Fruit fly (Drosophila melanogaster) whole organism, adult: Measurements from ENCODE around the gene CG5418.

Source experiments
- CG11617 ChIP-seq: fragments of 200-800 bp; sonication (Bioruptor generic); optimal IDR thresholded peaks from 2 replicates; lab custom pipeline; 2017; ENCODE audit warnings: mild to moderate bottlenecking, missing biosample characterization, missing genetic modification reagents, missing genetic modification characterization
- CG12768 ChIP-seq: fragments of 200-800 bp; sonication (Bioruptor generic); optimal IDR thresholded peaks from 2 replicates; lab custom pipeline; 2017; ENCODE audit warnings: missing biosample characterization, missing genetic modification characterization, mild to moderate bottlenecking, moderate library complexity, missing genetic modification reagents
- CG14711 ChIP-seq: fragments of 200-800 bp; sonication (Bioruptor generic); optimal IDR thresholded peaks from 2 replicates; lab custom pipeline; 2018; ENCODE audit warnings: missing biosample characterization, mild to moderate bottlenecking, missing genetic modification characterization, moderate library complexity
- CG1620 ChIP-seq: fragments of 200-800 bp; sonication (Bioruptor generic); optimal IDR thresholded peaks from 2 replicates; lab custom pipeline; 2016; ENCODE audit warnings: missing biosample characterization, missing genetic modification characterization
- CG33017 ChIP-seq: fragments of 200-800 bp; sonication (Bioruptor generic); optimal IDR thresholded peaks from 2 replicates; lab custom pipeline; 2018; ENCODE audit warnings: missing biosample characterization, mild to moderate bottlenecking, missing genetic modification characterization, moderate library complexity
- CG5204 ChIP-seq: fragments of 200-800 bp; sonication (Bioruptor generic); optimal IDR thresholded peaks from 2 replicates; lab custom pipeline; 2016; ENCODE audit warnings: missing biosample characterization, missing genetic modification characterization
- CG7045 ChIP-seq: fragments of 200-800 bp; sonication (Bioruptor generic); optimal IDR thresholded peaks from 2 replicates; lab custom pipeline; 2017; ENCODE audit warnings: missing biosample characterization, mild to moderate bottlenecking, missing genetic modification characterization
- CG7101 ChIP-seq: fragments of 200-800 bp; sonication (Bioruptor generic); optimal IDR thresholded peaks from 2 replicates; lab custom pipeline; 2018; ENCODE audit warnings: missing biosample characterization, mild to moderate bottlenecking, missing genetic modification characterization, moderate library complexity
- Clk ChIP-seq: fragments of 200-800 bp; sonication (Bioruptor generic); optimal IDR thresholded peaks from 2 replicates; lab custom pipeline; 2017; ENCODE audit warnings: missing biosample characterization, missing genetic modification characterization
- Crg-1 ChIP-seq: fragments of 200-800 bp; sonication (Bioruptor generic); optimal IDR thresholded peaks from 2 replicates; lab custom pipeline; 2016; ENCODE audit warnings: missing biosample characterization, missing genetic modification characterization
- Hr96 ChIP-seq: fragments of 200-800 bp; sonication (Bioruptor generic); optimal IDR thresholded peaks from 2 replicates; lab custom pipeline; 2016; ENCODE audit warnings: missing biosample characterization, missing genetic modification characterization
- Mnt ChIP-seq: fragments of 200-800 bp; sonication (Bioruptor generic); optimal IDR thresholded peaks from 2 replicates; lab custom pipeline; 2016; ENCODE audit warnings: missing biosample characterization, mild to moderate bottlenecking, missing genetic modification characterization
- bab1 ChIP-seq: fragments of 200-800 bp; sonication (Bioruptor generic); optimal IDR thresholded peaks from 3 replicates; lab custom pipeline; 2019; ENCODE audit warnings: missing biosample characterization, mild to moderate bottlenecking, missing genetic modification characterization, moderate library complexity
- cic ChIP-seq: fragments of 200-800 bp; sonication (Bioruptor generic); optimal IDR thresholded peaks from 2 replicates; lab custom pipeline; 2017; ENCODE audit warnings: missing biosample characterization, mild to moderate bottlenecking, missing genetic modification characterization, moderate library complexity
- cnc ChIP-seq, 2 experiments: fragments of >200 bp; optimal IDR thresholded peaks; 2 replicates each; lab custom pipeline; 2017
- kay ChIP-seq: fragments of 200-800 bp; sonication (Bioruptor generic); peaks from one replicate; lab custom pipeline; 2016; ENCODE audit warnings: missing biosample characterization, missing genetic modification characterization, borderline replicate concordance
- ovo ChIP-seq: fragments of 200-800 bp; sonication (Bioruptor generic); optimal IDR thresholded peaks from 2 replicates; lab custom pipeline; 2016; ENCODE audit warnings: missing biosample characterization, missing genetic modification characterization
- pad ChIP-seq: fragments of 200-800 bp; sonication (Bioruptor generic); optimal IDR thresholded peaks from 3 replicates; lab custom pipeline; 2017; ENCODE audit warnings: missing biosample characterization, missing genetic modification characterization, mild to moderate bottlenecking, moderate library complexity, missing genetic modification reagents
- tj ChIP-seq: fragments of 200-800 bp; sonication (Bioruptor generic); optimal IDR thresholded peaks from 3 replicates; lab custom pipeline; 2017; ENCODE audit warnings: missing biosample characterization, mild to moderate bottlenecking, missing genetic modification characterization, moderate library complexity
- toe ChIP-seq: fragments of 200-800 bp; sonication (Bioruptor generic); optimal IDR thresholded peaks from 2 replicates; lab custom pipeline; 2016; ENCODE audit warnings: missing biosample characterization, missing genetic modification characterization

CG5418 gene

dm6 chr2L:12421793-12422691 lies 31.0 kb downstream of the CG5418 start:
- no peak for TF ChIP-seq Mnt (GFP tag; lab: Kevin White, UChicago)
- TF ChIP-seq CG7045 = peak; percentile 15
- peak; percentile 56 for TF ChIP-seq CG12768

- TF ChIP-seq CG1620 (GFP tag; lab: Kevin White, UChicago) (no peak), cnc (optimal IDR thresholded peaks at IDR 0.05; lab: Kevin White, UChicago) (no peak), toe (GFP tag; lab: Kevin White, UChicago) (no peak), bab1 (GFP tag; lab: Kevin White, UChicago) (no peak), Mnt (GFP tag; lab: Kevin White, UChicago) (no peak), CG7045 (no peak)
Observed at dm6 chr2L:12421188-12421587, 31.9 kb downstream of the CG5418 start.

dm6 chr2L:12415485-12416137 lies 37.4 kb downstream of the CG5418 start:
- TF ChIP-seq Crg-1 (GFP tag; lab: Kevin White, UChicago) (no peak), CG1620 (GFP tag; lab: Kevin White, UChicago) (no peak), ovo (GFP tag; lab: Kevin White, UChicago) (no peak), CG11617 (GFP tag; lab: Kevin White, UChicago) (no peak), Clk (GFP tag; lab: Kevin White, UChicago) (no peak), Mnt (GFP tag; lab: Kevin White, UChicago) (no peak), CG7101 (tag; lab: Kevin White, UChicago) (no peak), toe (GFP tag; lab: Kevin White, UChicago) (no peak), kay (GFP tag; lab: Kevin White, UChicago) (no peak), Hr96 (GFP tag; lab: Kevin White, UChicago) (no peak), cic (GFP tag; lab: Kevin White, UChicago) (no peak), CG14711 (no peak), tj (GFP tag; lab: Kevin White, UChicago) (no peak), CG7045 (no peak), pad (GFP tag; lab: Kevin White, UChicago) (no peak), cnc (optimal IDR thresholded peaks at IDR 0.05; lab: Kevin White, UChicago) (no peak), CG33017 (tag; lab: Kevin White, UChicago) (no peak)

dm6 chr2L:12413899-12414298 lies 39.1 kb downstream of the CG5418 start:
- no peak for TF ChIP-seq toe (GFP tag; lab: Kevin White, UChicago)
- TF ChIP-seq CG7045 = no peak
- TF ChIP-seq CG1620 (GFP tag; lab: Kevin White, UChicago) = no peak
- TF ChIP-seq bab1 (GFP tag; lab: Kevin White, UChicago) = no peak
- TF ChIP-seq kay (GFP tag; lab: Kevin White, UChicago) = no peak
- TF ChIP-seq cic (GFP tag; lab: Kevin White, UChicago) = no peak
- no peak for TF ChIP-seq cnc (optimal IDR thresholded peaks at IDR 0.05; lab: Kevin White, UChicago)
- no peak for TF ChIP-seq CG33017 (tag; lab: Kevin White, UChicago)
- TF ChIP-seq CG7101 (tag; lab: Kevin White, UChicago) = no peak
- no peak for TF ChIP-seq Mnt (GFP tag; lab: Kevin White, UChicago)

- TF ChIP-seq ovo (GFP tag; lab: Kevin White, UChicago) (no peak), CG12768 (no peak), CG5204 (GFP tag; lab: Kevin White, UChicago) (no peak), Clk (GFP tag; lab: Kevin White, UChicago) (no peak), CG33017 (tag; lab: Kevin White, UChicago) (no peak), toe (GFP tag; lab: Kevin White, UChicago) (no peak), tj (GFP tag; lab: Kevin White, UChicago) (no peak), CG11617 (GFP tag; lab: Kevin White, UChicago) (no peak), Mnt (GFP tag; lab: Kevin White, UChicago) (no peak), CG7045 (no peak), CG7101 (tag; lab: Kevin White, UChicago) (no peak), cic (GFP tag; lab: Kevin White, UChicago) (no peak), Hr96 (GFP tag; lab: Kevin White, UChicago) (no peak)
Observed at dm6 chr2L:12410679-12411078, 42.4 kb downstream of the CG5418 start.

dm6 chr2L:12404555-12405077 lies 48.4 kb downstream of the CG5418 start:
- TF ChIP-seq Mnt (GFP tag; lab: Kevin White, UChicago) = no peak
- TF ChIP-seq kay (GFP tag; lab: Kevin White, UChicago) = peak; percentile 94
- TF ChIP-seq Clk (GFP tag; lab: Kevin White, UChicago) = no peak
- no peak for TF ChIP-seq CG1620 (GFP tag; lab: Kevin White, UChicago)
- peak; percentile 51 for TF ChIP-seq cic (GFP tag; lab: Kevin White, UChicago)
